Fruit fly (Drosophila melanogaster) whole organism, embryonic: ENCODE data around the gene Nadsyn.

Experiments used
- CG12659 ChIP-seq: fragments of 200-800 bp; sonication (Bioruptor generic); optimal IDR thresholded peaks from 3 replicates; lab custom pipeline; 2017; ENCODE audit warnings: mild to moderate bottlenecking, missing biosample characterization, missing genetic modification reagents, missing genetic modification characterization
- CG12744 ChIP-seq: fragments of 200-800 bp; sonication (Bioruptor generic); optimal IDR thresholded peaks from 2 replicates; lab custom pipeline; 2016; ENCODE audit warnings: missing biosample characterization, missing genetic modification characterization
- fd3F ChIP-seq: fragments of 200-800 bp; sonication (Bioruptor generic); optimal IDR thresholded peaks from 2 replicates; lab custom pipeline; 2018; ENCODE audit warnings: missing biosample characterization, mild to moderate bottlenecking, missing genetic modification characterization, moderate library complexity
- pb ChIP-seq: fragments of 200-800 bp; sonication (Bioruptor generic); optimal IDR thresholded peaks from 3 replicates; lab custom pipeline; 2016; ENCODE audit warnings: missing biosample characterization, missing genetic modification characterization

dm6 chrX:13639998-13640691 lies 77.9 kb downstream of the Nadsyn start:
- peak; percentile 98 for TF ChIP-seq CG12744
- TF ChIP-seq pb (GFP tag; lab: Kevin White, UChicago): peak; percentile 99
- TF ChIP-seq fd3F (GFP tag; lab: Kevin White, UChicago): peak; percentile 98
- peak; percentile 99 for TF ChIP-seq CG12659 (GFP tag; lab: Kevin White, UChicago)
